Fruit fly (Drosophila melanogaster) whole organism, embryonic: ENCODE data around the gene CG33269.
A peak's percentile ranks its signal among the peaks of the same experiment; 100 is the strongest.

Source experiments
- Atf3 ChIP-seq: fragments of 200-800 bp; sonication (Bioruptor generic); optimal IDR thresholded peaks from 3 replicates; lab custom pipeline; 2016; ENCODE audit warnings: missing biosample characterization, missing genetic modification characterization
- CG10274 ChIP-seq: fragments of 200-800 bp; sonication (Bioruptor generic); optimal IDR thresholded peaks from 3 replicates; lab custom pipeline; 2017; ENCODE audit warnings: missing biosample characterization, mild to moderate bottlenecking, missing genetic modification characterization
- CG11247 ChIP-seq: fragments of 200-800 bp; sonication (Bioruptor generic); IDR thresholded peaks from 2 replicates; pipeline ENCODE4 v1.3.6; 2022; ENCODE audit warnings: missing biosample characterization, missing genetic modification characterization
- CG11456 ChIP-seq: fragments of 200-800 bp; sonication (Bioruptor generic); IDR thresholded peaks from 3 replicates; pipeline ENCODE4 v1.3.6; 2022; ENCODE audit warnings: missing biosample characterization, missing genetic modification characterization
- CG11504 ChIP-seq: fragments of 200-800 bp; sonication (Bioruptor generic); optimal IDR thresholded peaks from 3 replicates; lab custom pipeline; 2019; ENCODE audit warnings: missing biosample characterization, mild to moderate bottlenecking, missing genetic modification characterization, moderate library complexity
- CG12071 ChIP-seq: fragments of 200-800 bp; sonication (Bioruptor generic); optimal IDR thresholded peaks from 3 replicates; lab custom pipeline; 2018; ENCODE audit warnings: missing biosample characterization, mild to moderate bottlenecking, missing genetic modification characterization
- CG13287 ChIP-seq: fragments of 200-800 bp; sonication (Bioruptor generic); IDR thresholded peaks from 2 replicates; pipeline ENCODE4 v1.3.6; 2022; ENCODE audit warnings: missing biosample characterization, missing genetic modification characterization; ENCODE audit not compliant: partially characterized antibody
- CG14710 ChIP-seq: fragments of 200-800 bp; sonication (Bioruptor generic); optimal IDR thresholded peaks from 3 replicates; lab custom pipeline; 2019; ENCODE audit warnings: missing biosample characterization, mild to moderate bottlenecking, missing genetic modification characterization, moderate library complexity
- CG1602 ChIP-seq: fragments of 200-800 bp; sonication (Bioruptor generic); optimal IDR thresholded peaks from 3 replicates; lab custom pipeline; 2016; ENCODE audit warnings: missing biosample characterization, missing genetic modification characterization
- CG17359 ChIP-seq: fragments of 200-800 bp; sonication (Bioruptor generic); optimal IDR thresholded peaks from 3 replicates; lab custom pipeline; 2018; ENCODE audit warnings: missing biosample characterization, mild to moderate bottlenecking, missing genetic modification characterization, moderate library complexity
- CG18764 ChIP-seq: fragments of 200-800 bp; sonication (Bioruptor generic); optimal IDR thresholded peaks from 3 replicates; lab custom pipeline; 2016; ENCODE audit warnings: missing biosample characterization, missing genetic modification characterization
- CG31224 ChIP-seq: fragments of 200-800 bp; sonication (Bioruptor generic); IDR thresholded peaks from 2 replicates; pipeline ENCODE4 v1.3.6; 2022; ENCODE audit warnings: missing biosample characterization, missing genetic modification characterization
- CG3163 ChIP-seq: fragments of 200-800 bp; sonication (Bioruptor generic); optimal IDR thresholded peaks from 3 replicates; lab custom pipeline; 2016; ENCODE audit warnings: missing biosample characterization, missing genetic modification characterization
- CG32767 ChIP-seq: fragments of 200-800 bp; sonication (Bioruptor generic); IDR thresholded peaks from 2 replicates; pipeline ENCODE4 v1.3.6; 2022; ENCODE audit warnings: missing biosample characterization, missing genetic modification characterization
- CG32772 ChIP-seq: fragments of 200-800 bp; sonication (Bioruptor generic); IDR thresholded peaks from 2 replicates; pipeline ENCODE4 v1.3.6; 2022; ENCODE audit warnings: missing biosample characterization, missing genetic modification characterization
- CG34224 ChIP-seq: fragments of 200-800 bp; sonication (Bioruptor generic); IDR thresholded peaks from 3 replicates; pipeline ENCODE4 v1.3.6; 2022; ENCODE audit warnings: missing biosample characterization, missing genetic modification characterization; ENCODE audit not compliant: partially characterized antibody
- CG34422 ChIP-seq: fragments of 200-800 bp; sonication (Bioruptor generic); IDR thresholded peaks from 3 replicates; pipeline ENCODE4 v1.3.6; 2022; ENCODE audit warnings: missing biosample characterization, missing genetic modification characterization
- CG4424 ChIP-seq: fragments of 200-800 bp; sonication (Bioruptor generic); optimal IDR thresholded peaks from 3 replicates; lab custom pipeline; 2016; ENCODE audit warnings: missing biosample characterization, missing genetic modification characterization
- CG7987 ChIP-seq: fragments of 200-800 bp; sonication (Bioruptor generic); optimal IDR thresholded peaks from 2 replicates; lab custom pipeline; 2018; ENCODE audit warnings: missing biosample characterization, mild to moderate bottlenecking, missing genetic modification characterization, moderate library complexity
- CG9797 ChIP-seq: fragments of 200-800 bp; sonication (Bioruptor generic); optimal IDR thresholded peaks from 3 replicates; lab custom pipeline; 2018; ENCODE audit warnings: missing biosample characterization, mild to moderate bottlenecking, missing genetic modification characterization
- CG9817 ChIP-seq: fragments of 200-800 bp; sonication (Bioruptor generic); optimal IDR thresholded peaks from 2 replicates; lab custom pipeline; 2018; ENCODE audit warnings: missing biosample characterization, mild to moderate bottlenecking, missing genetic modification characterization, moderate library complexity
- CG9932 ChIP-seq: fragments of 200-800 bp; sonication (Bioruptor generic); IDR thresholded peaks from 2 replicates; pipeline ENCODE4 v1.3.6; 2022; ENCODE audit warnings: missing biosample characterization, missing genetic modification characterization
- D ChIP-seq, 2 experiments: fragments of 200-800 bp in 1 of 2; fragments of >200 bp in 1 of 2; sonication (Bioruptor generic) in 1 of 2; optimal IDR thresholded peaks; 2 replicates in 1 of 2; 3 replicates in 1 of 2; lab custom pipeline; 2017; ENCODE audit warnings: mild to moderate bottlenecking in 1 of 2, missing biosample characterization in 1 of 2, missing genetic modification characterization in 1 of 2, missing genetic modification reagents in 1 of 2
- Dip2 ChIP-seq: fragments of 200-800 bp; sonication (Bioruptor generic); IDR thresholded peaks from 2 replicates; pipeline ENCODE4 v1.3.6; 2022; ENCODE audit warnings: missing biosample characterization, missing genetic modification characterization
- E2f2 ChIP-seq: fragments of 200-800 bp; sonication (Bioruptor generic); IDR thresholded peaks from 2 replicates; pipeline ENCODE4 v1.3.6; 2022; ENCODE audit warnings: missing biosample characterization, missing genetic modification characterization
- Hey ChIP-seq: fragments of 200-800 bp; sonication (Bioruptor generic); optimal IDR thresholded peaks from 3 replicates; lab custom pipeline; 2018; ENCODE audit warnings: missing biosample characterization, mild to moderate bottlenecking, missing genetic modification characterization
- Hr78 ChIP-seq, 2 experiments: fragments of 200-800 bp in 1 of 2; fragments of >200 bp in 1 of 2; sonication (Bioruptor generic) in 1 of 2; optimal IDR thresholded peaks; 2 replicates each; lab custom pipeline; 2017 to 2019; ENCODE audit warnings: missing biosample characterization in 2 of 2, missing genetic modification characterization in 2 of 2, mild to moderate bottlenecking in 1 of 2, moderate library complexity in 1 of 2
- NC2α ChIP-seq: fragments of 200-800 bp; sonication (Bioruptor generic); optimal IDR thresholded peaks from 2 replicates; lab custom pipeline; 2016; ENCODE audit warnings: missing biosample characterization, missing genetic modification characterization
- PHDP ChIP-seq: fragments of 200-800 bp; sonication (Bioruptor generic); optimal IDR thresholded peaks from 3 replicates; lab custom pipeline; 2018; ENCODE audit warnings: missing biosample characterization, mild to moderate bottlenecking, missing genetic modification characterization, moderate library complexity
- Ravus ChIP-seq: fragments of 200-800 bp; sonication (Bioruptor generic); IDR thresholded peaks from 2 replicates; pipeline ENCODE4 v1.3.6; 2022; ENCODE audit warnings: missing biosample characterization, missing genetic modification characterization
- Sry-δ ChIP-seq: fragments of 200-800 bp; sonication (Bioruptor generic); optimal IDR thresholded peaks from 2 replicates; lab custom pipeline; 2016; ENCODE audit warnings: missing biosample characterization, missing genetic modification characterization
- amos ChIP-seq: fragments of 200-800 bp; sonication (Bioruptor generic); IDR thresholded peaks from 2 replicates; pipeline ENCODE4 v1.3.6; 2022; ENCODE audit warnings: missing biosample characterization, missing genetic modification characterization; ENCODE audit not compliant: partially characterized antibody
- ato ChIP-seq: fragments of 200-800 bp; sonication (Bioruptor generic); IDR thresholded peaks from 2 replicates; pipeline ENCODE4 v1.3.6; 2022; ENCODE audit warnings: missing biosample characterization, missing genetic modification characterization; ENCODE audit not compliant: partially characterized antibody
- br ChIP-seq: fragments of >200 bp; optimal IDR thresholded peaks from 2 replicates; lab custom pipeline; 2017
- cas ChIP-seq: fragments of 200-800 bp; sonication (Bioruptor generic); IDR thresholded peaks from 2 replicates; pipeline ENCODE4 v1.3.6; 2022; ENCODE audit warnings: missing biosample characterization, missing genetic modification characterization
- cg ChIP-seq: fragments of 200-800 bp; sonication (Bioruptor generic); optimal IDR thresholded peaks from 3 replicates; lab custom pipeline; 2019; ENCODE audit warnings: missing biosample characterization, mild to moderate bottlenecking, missing genetic modification characterization, moderate library complexity
- dmrt11E ChIP-seq: fragments of 200-800 bp; sonication (Bioruptor generic); optimal IDR thresholded peaks from 3 replicates; lab custom pipeline; 2018; ENCODE audit warnings: missing biosample characterization, mild to moderate bottlenecking, missing genetic modification characterization, moderate library complexity
- gfzf ChIP-seq: fragments of 200-800 bp; sonication (Bioruptor generic); optimal IDR thresholded peaks from 2 replicates; lab custom pipeline; 2016; ENCODE audit warnings: missing biosample characterization, mild to moderate bottlenecking, missing genetic modification characterization, moderate library complexity
- grn ChIP-seq: fragments of 200-800 bp; sonication (Bioruptor generic); optimal IDR thresholded peaks from 3 replicates; lab custom pipeline; 2017; ENCODE audit warnings: missing biosample characterization, missing genetic modification characterization
- gsb ChIP-seq: fragments of 200-800 bp; sonication (Bioruptor generic); IDR thresholded peaks from 2 replicates; pipeline ENCODE4 v1.3.6; 2022; ENCODE audit warnings: missing biosample characterization, missing genetic modification characterization
- peb ChIP-seq: fragments of 200-800 bp; sonication (Bioruptor generic); IDR thresholded peaks from 2 replicates; pipeline ENCODE4 v1.3.6; 2022; ENCODE audit warnings: missing biosample characterization, missing genetic modification characterization
- pita ChIP-seq: fragments of 200-800 bp; sonication (Bioruptor generic); optimal IDR thresholded peaks from 2 replicates; lab custom pipeline; 2017; ENCODE audit warnings: missing biosample characterization, mild to moderate bottlenecking, missing genetic modification characterization
- pnt ChIP-seq: fragments of 200-800 bp; sonication (Bioruptor generic); optimal IDR thresholded peaks from 3 replicates; lab custom pipeline; 2016; ENCODE audit warnings: missing biosample characterization, missing genetic modification characterization
- psq ChIP-seq: fragments of 200-800 bp; sonication (Bioruptor generic); optimal IDR thresholded peaks from 2 replicates; lab custom pipeline; 2017; ENCODE audit warnings: missing biosample characterization, missing genetic modification characterization
- sim ChIP-seq: fragments of 200-800 bp; sonication (Bioruptor generic); IDR thresholded peaks from 2 replicates; pipeline ENCODE4 v1.3.6; 2022; ENCODE audit warnings: missing biosample characterization, missing genetic modification characterization
- tgo ChIP-seq: fragments of 200-800 bp; sonication (Bioruptor generic); IDR thresholded peaks from 3 replicates; pipeline ENCODE4 v1.3.6; 2022; ENCODE audit warnings: missing biosample characterization, missing genetic modification characterization
- vnd ChIP-seq: fragments of 200-800 bp; sonication (Bioruptor generic); IDR thresholded peaks from 3 replicates; pipeline ENCODE4 v1.3.6; 2022; ENCODE audit warnings: missing biosample characterization, missing genetic modification characterization; ENCODE audit not compliant: partially characterized antibody
- wek ChIP-seq: fragments of 200-800 bp; sonication (Bioruptor generic); optimal IDR thresholded peaks from 3 replicates; lab custom pipeline; 2018; ENCODE audit warnings: missing biosample characterization, mild to moderate bottlenecking, missing genetic modification characterization, moderate library complexity
- zfh2 ChIP-seq: fragments of 200-800 bp; sonication (Bioruptor generic); optimal IDR thresholded peaks from 2 replicates; lab custom pipeline; 2016; ENCODE audit warnings: missing biosample characterization, missing genetic modification characterization

The CG33269 gene

DNA sequence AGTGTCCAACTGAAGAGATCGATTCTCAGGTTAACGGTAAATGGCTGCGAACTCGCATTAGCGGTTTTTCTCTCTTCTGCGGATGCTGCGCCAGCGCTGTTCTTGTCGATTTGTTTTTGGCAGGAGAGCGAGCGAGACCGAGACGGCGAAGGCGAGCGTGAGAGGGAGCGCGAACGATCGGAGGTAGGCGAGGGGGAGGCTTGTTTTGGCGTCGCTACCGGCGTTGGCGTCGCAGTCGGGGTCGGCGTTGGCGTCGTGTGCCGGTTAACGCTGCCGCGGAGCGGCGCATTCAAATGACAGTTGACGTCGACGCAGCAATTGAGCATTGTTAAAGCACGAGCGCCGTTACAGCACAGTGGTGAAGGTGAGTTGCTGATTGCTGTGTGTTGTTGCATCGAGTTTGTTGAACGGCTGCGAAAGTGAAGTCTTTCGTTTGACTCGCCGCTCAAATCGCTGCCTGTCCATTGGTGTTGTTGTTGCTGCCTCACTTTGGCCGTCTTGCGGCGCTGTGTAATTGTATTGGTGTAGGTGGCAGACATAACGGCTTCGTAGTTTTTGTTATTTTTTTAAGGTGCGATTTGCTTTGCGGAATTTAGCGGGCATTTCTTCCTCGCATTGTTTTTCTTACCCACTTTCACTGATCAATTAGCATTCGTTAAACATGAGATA lies 4.9 kb upstream of the CG33269 start (continued):
- TF ChIP-seq CG12071 (GFP tag; lab: Kevin White, UChicago) (no peak), pita (GFP tag; lab: Kevin White, UChicago) (no peak), CG4424 (GFP tag; lab: Kevin White, UChicago) (no peak), CG11504 (tag; lab: Kevin White, UChicago) (no peak), gfzf (GFP tag; lab: Kevin White, UChicago) (no peak), tgo (GFP tag; lab: Robert Waterston, UW) (no peak), D (optimal IDR thresholded peaks at IDR 0.05; lab: Kevin White, UChicago) (peak; percentile 68), D (GFP tag; optimal IDR thresholded peaks at IDR 0.05; lab: Kevin White, UChicago) (no peak), CG11247 (GFP tag; lab: Robert Waterston, UW) (no peak), CG1602 (GFP tag; lab: Kevin White, UChicago) (no peak), cg (GFP tag; lab: Kevin White, UChicago) (peak; percentile 18), CG17359 (tag; lab: Kevin White, UChicago) (no peak), CG3163 (GFP tag; lab: Kevin White, UChicago) (peak; percentile 88), psq (GFP tag; lab: Kevin White, UChicago) (no peak), CG9797 (GFP tag; lab: Kevin White, UChicago) (no peak), CG13287 (peak; percentile 44; the same call in 1 of the 2 replicates), E2f2 (GFP tag; lab: Robert Waterston, UW) (no peak), CG9932 (no peak), wek (GFP tag; lab: Kevin White, UChicago) (no peak), sim (GFP tag; lab: Robert Waterston, UW) (no peak), CG32772 (no peak), Hey (tag; lab: Kevin White, UChicago) (no peak), CG7987 (GFP tag; lab: Kevin White, UChicago) (no peak), CG31224 (no peak), PHDP (tag; lab: Kevin White, UChicago) (no peak), ato (GFP tag; lab: Robert Waterston, UW) (no peak), peb (GFP tag; lab: Robert Waterston, UW) (peak; percentile 46; the same call in 1 of the 2 replicates), dmrt11E (tag; lab: Kevin White, UChicago) (no peak), Atf3 (no peak), Dip2 (no peak), zfh2 (no peak), CG10274 (no peak), CG11456 (GFP tag; lab: Robert Waterston, UW) (0 out of 3 replicates have a peak, but pooled peaks have one; percentile 56), Sry-δ (no peak), CG9817 (tag; lab: Kevin White, UChicago) (no peak), CG18764 (no peak), amos (GFP tag; lab: Robert Waterston, UW) (no peak), CG34224 (GFP tag; lab: Robert Waterston, UW) (0 out of 3 replicates have a peak, but pooled peaks have one; percentile 20), CG14710 (tag; lab: Kevin White, UChicago) (no peak), vnd (GFP tag; lab: Robert Waterston, UW) (no peak), Ravus (GFP tag; lab: Robert Waterston, UW) (no peak), Hr78 (GFP tag; optimal IDR thresholded peaks at IDR 0.05; lab: Kevin White, UChicago) (peak in 1 of 2 experiments; percentile 92), pnt (no peak), CG32767 (GFP tag; lab: Robert Waterston, UW) (no peak), gsb (GFP tag; lab: Robert Waterston, UW) (no peak), grn (no peak), CG34422 (peak; percentile 76; the same call in 1 of the 3 replicates), NC2α (GFP tag; lab: Kevin White, UChicago) (no peak), br (no peak), cas (no peak)
